Fruit fly (Drosophila melanogaster): ENCODE measurements around the gene CycD.
A peak's percentile ranks its signal among the peaks of the same experiment; 100 is the strongest.

CycD gene

dm6 chrX:15860479-15860878 is 49.0 kb downstream of the CycD start (continued):
- TF ChIP-seq unpg (GFP tag; optimal IDR thresholded peaks at IDR 0.05) (peak; percentile 11), CG2678 (tag; optimal IDR thresholded peaks at IDR 0.05) (peak; percentile 11), lov (optimal IDR thresholded peaks at IDR 0.05) (no peak), lov (GFP tag; IDR thresholded peaks at IDR 0.05) (no peak), CG10321 (GFP tag; IDR thresholded peaks at IDR 0.05) (peak; percentile 99), wek (GFP tag; optimal IDR thresholded peaks at IDR 0.05) (no peak), MESR4 (GFP tag; optimal IDR thresholded peaks at IDR 0.05) (no peak), row (GFP tag; IDR thresholded peaks at IDR 0.05) (peak; percentile 43; the same call in 2 of the 3 replicates), CG6689 (GFP tag; IDR thresholded peaks at IDR 0.05) (0 out of 2 replicates have a peak, but pooled peaks have one; percentile 23), CG13894 (tag; optimal IDR thresholded peaks at IDR 0.05) (peak; percentile 36), CG18764 (GFP tag; optimal IDR thresholded peaks at IDR 0.05) (no peak), shn (GFP tag; optimal IDR thresholded peaks at IDR 0.05) (no peak), tgo (GFP tag; IDR thresholded peaks at IDR 0.05) (no peak), CG4328 (GFP tag; optimal IDR thresholded peaks at IDR 0.05) (peak; percentile 50), zfh1 (GFP tag; IDR thresholded peaks at IDR 0.05) (0 out of 3 replicates have a peak, but pooled peaks have one; percentile 31), CG6654 (GFP tag; optimal IDR thresholded peaks at IDR 0.05) (no peak), slbo (GFP tag; IDR thresholded peaks at IDR 0.05) (peak; percentile 43; the same call in 1 of the 2 replicates), nmo (GFP tag; optimal IDR thresholded peaks at IDR 0.05) (peak; percentile 33), E2f2 (GFP tag; IDR thresholded peaks at IDR 0.05) (0 out of 2 replicates have a peak, but pooled peaks have one; percentile 25)

dm6 chrX:15859869-15860268 is 49.6 kb downstream of the CycD start, which contains the start of gene Gbeta13F:
TSS of gene Gbeta13F (plus strand) at chrX:15860115.
- TF ChIP-seq Sry-δ (GFP tag; optimal IDR thresholded peaks at IDR 0.05) = peak; percentile 45
- no peak for TF ChIP-seq salm (tag; optimal IDR thresholded peaks at IDR 0.05)
- no peak for TF ChIP-seq prd (optimal IDR thresholded peaks at IDR 0.05)
- peak; percentile 41; the same call in 1 of the 3 replicates for TF ChIP-seq prd (GFP tag; IDR thresholded peaks at IDR 0.05)
- peak; percentile 79 for TF ChIP-seq bbx (GFP tag; IDR thresholded peaks at IDR 0.05; ENCODE audit: partially characterized antibody)
- peak; percentile 48; the same call in 2 of the 3 replicates for TF ChIP-seq CG7963 (GFP tag; IDR thresholded peaks at IDR 0.05; ENCODE audit: partially characterized antibody)
- peak; percentile 40; the same call in 1 of the 4 replicates for TF ChIP-seq Dll (GFP tag; IDR thresholded peaks at IDR 0.05; ENCODE audit: partially characterized antibody)
- TF ChIP-seq Opbp (GFP tag; IDR thresholded peaks at IDR 0.05; ENCODE audit: partially characterized antibody) = peak; percentile 79
- peak; percentile 79 for TF ChIP-seq CG6791 (GFP tag; IDR thresholded peaks at IDR 0.05; ENCODE audit: partially characterized antibody)
- 0 out of 2 replicates have a peak, but pooled peaks have one; percentile 45 for TF ChIP-seq chm (GFP tag; IDR thresholded peaks at IDR 0.05)
- peak; percentile 94 for TF ChIP-seq CG7357 (GFP tag; IDR thresholded peaks at IDR 0.05)
- TF ChIP-seq row (GFP tag; IDR thresholded peaks at IDR 0.05) = peak; percentile 58
- peak; percentile 56 for TF ChIP-seq Scr (GFP tag; IDR thresholded peaks at IDR 0.05; ENCODE audit: partially characterized antibody)
- TF ChIP-seq CG2116 (GFP tag; optimal IDR thresholded peaks at IDR 0.05) = peak; percentile 96
- TF ChIP-seq inv (GFP tag; IDR thresholded peaks at IDR 0.05; ENCODE audit: partially characterized antibody) = peak; percentile 58
- peak; percentile 68 for TF ChIP-seq CG30020 (tag; optimal IDR thresholded peaks at IDR 0.05)
- TF ChIP-seq Rfx (GFP tag; IDR thresholded peaks at IDR 0.05) = peak; percentile 51; the same call in 1 of the 2 replicates
- peak; percentile 4 for TF ChIP-seq trem (tag; optimal IDR thresholded peaks at IDR 0.05)
- 0 out of 4 replicates have a peak, but pooled peaks have one; percentile 9 for TF ChIP-seq chinmo (GFP tag; IDR thresholded peaks at IDR 0.05; ENCODE audit: partially characterized antibody)
- TF ChIP-seq ato (GFP tag; IDR thresholded peaks at IDR 0.05; ENCODE audit: partially characterized antibody) = peak; percentile 50; the same call in 1 of the 2 replicates
- TF ChIP-seq MBD-R2 (GFP tag; IDR thresholded peaks at IDR 0.05) = peak; percentile 8; the same call in 1 of the 2 replicates
- peak; percentile 12; the same call in 1 of the 3 replicates for TF ChIP-seq CG34422 (GFP tag; IDR thresholded peaks at IDR 0.05)
- TF ChIP-seq mld (GFP tag; IDR thresholded peaks at IDR 0.05; ENCODE audit: partially characterized antibody) = peak; percentile 66; the same call in 1 of the 3 replicates
- TF ChIP-seq CG3847 (GFP tag; IDR thresholded peaks at IDR 0.05) = peak; percentile 26; the same call in 1 of the 2 replicates
- 0 out of 3 replicates have a peak, but pooled peaks have one; percentile 9 for TF ChIP-seq Doc3 (GFP tag; IDR thresholded peaks at IDR 0.05; ENCODE audit: partially characterized antibody)
- no peak for TF ChIP-seq Ada2b (GFP tag; IDR thresholded peaks at IDR 0.05)
- TF ChIP-seq CG32532 (GFP tag; IDR thresholded peaks at IDR 0.05) = peak; percentile 56
- 0 out of 2 replicates have a peak, but pooled peaks have one; percentile 16 for TF ChIP-seq E2f1 (GFP tag; IDR thresholded peaks at IDR 0.05)
- no peak for TF ChIP-seq maf-S (GFP tag; optimal IDR thresholded peaks at IDR 0.05)
- TF ChIP-seq CG16813 (GFP tag; IDR thresholded peaks at IDR 0.05; ENCODE audit: partially characterized antibody) = peak; percentile 73
- no peak for TF ChIP-seq gsb (GFP tag; IDR thresholded peaks at IDR 0.05)

Data from whole organism, embryonic.